Worm (Caenorhabditis elegans): ENCODE results near the gene T08A11.1.

T08A11.1 gene

ce11 chrIII:4227363-4227762 is 35.6 kb downstream of the T08A11.1 start:
- TF ChIP-seq hmg-11 (tag; optimal IDR thresholded peaks at IDR 0.05) (no peak), pqm-1 (tag; optimal IDR thresholded peaks at IDR 0.05) (peak; percentile 56), elt-2 (tag; optimal IDR thresholded peaks at IDR 0.05) (peak; percentile 75), nfya-1 (tag; optimal IDR thresholded peaks at IDR 0.05; ENCODE audit: insufficient read depth) (peak; percentile 30), elt-1 (tag; optimal IDR thresholded peaks at IDR 0.05) (no peak)

DNA sequence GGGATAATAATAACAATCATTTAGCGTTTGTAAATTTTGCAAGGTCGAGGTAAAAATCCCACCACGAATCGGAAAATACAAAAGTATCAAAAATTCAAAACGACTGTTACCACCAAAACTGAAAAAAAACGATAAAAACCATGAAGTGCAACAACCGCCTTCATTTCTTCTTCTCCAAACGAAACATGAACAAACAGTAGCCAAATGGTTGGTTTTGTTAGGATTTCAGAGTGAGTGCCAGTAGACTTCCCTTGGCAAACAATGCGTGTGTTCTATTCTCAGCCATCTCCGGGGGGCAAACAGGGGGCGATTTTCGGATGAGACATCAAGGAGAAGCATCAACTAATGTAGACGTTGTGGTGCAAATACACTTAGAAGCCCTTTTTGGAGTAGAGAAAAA is 38.2 kb downstream of the T08A11.1 start:
- no peak for TF ChIP-seq nhr-77 (tag; optimal IDR thresholded peaks at IDR 0.05)
- TF ChIP-seq hmg-11 (tag; optimal IDR thresholded peaks at IDR 0.05) = peak; percentile 5

ce11 chrIII:4223668-4224127 is 39.2 kb downstream of the T08A11.1 start:
- peak; percentile 92 for TF ChIP-seq hmg-11 (tag; optimal IDR thresholded peaks at IDR 0.05)
- no peak for TF ChIP-seq nhr-28 (tag; optimal IDR thresholded peaks at IDR 0.05)
- TF ChIP-seq skn-1 (tag; optimal IDR thresholded peaks at IDR 0.05) = peak; percentile 74
- no peak for TF ChIP-seq fkh-10 (GFP tag; optimal IDR thresholded peaks at IDR 0.05)
- TF ChIP-seq nhr-76 (tag; optimal IDR thresholded peaks at IDR 0.05) = no peak
- peak; percentile 49 for TF ChIP-seq unc-62 (GFP tag; optimal IDR thresholded peaks at IDR 0.05)
- TF ChIP-seq ZK546.5 (tag; optimal IDR thresholded peaks at IDR 0.05) = no peak
- TF ChIP-seq nhr-67 (tag; optimal IDR thresholded peaks at IDR 0.05) = no peak
- TF ChIP-seq ceh-9 (tag; optimal IDR thresholded peaks at IDR 0.05) = no peak
- peak; percentile 2 for TF ChIP-seq lsy-12 (tag; optimal IDR thresholded peaks at IDR 0.05)
- no peak for TF ChIP-seq ceh-16 (tag; optimal IDR thresholded peaks at IDR 0.05)
- peak; percentile 48 for TF ChIP-seq elt-1 (tag; optimal IDR thresholded peaks at IDR 0.05)
- peak; percentile 14 for TF ChIP-seq unc-39 (tag; optimal IDR thresholded peaks at IDR 0.05)
- peak; percentile 95 for TF ChIP-seq nfya-1 (tag; optimal IDR thresholded peaks at IDR 0.05; ENCODE audit: insufficient read depth)
- TF ChIP-seq mml-1 (tag; optimal IDR thresholded peaks at IDR 0.05) = no peak
- no peak for TF ChIP-seq elt-3 (tag; optimal IDR thresholded peaks at IDR 0.05)
- TF ChIP-seq jun-1 (tag; optimal IDR thresholded peaks at IDR 0.05) = peak; percentile 93
- TF ChIP-seq lin-39 (tag; optimal IDR thresholded peaks at IDR 0.05) = peak; percentile 95
- TF ChIP-seq tbx-2 (tag; optimal IDR thresholded peaks at IDR 0.05) = peak; percentile 71
- TF ChIP-seq lin-15B (tag; optimal IDR thresholded peaks at IDR 0.05) = peak; percentile 58
- no peak for TF ChIP-seq eor-1 (tag; optimal IDR thresholded peaks at IDR 0.05)
- TF ChIP-seq aly-2 (tag; optimal IDR thresholded peaks at IDR 0.05) = no peak
- peak; percentile 41 for TF ChIP-seq fkh-2 (tag; optimal IDR thresholded peaks at IDR 0.05)
- peak; percentile 51 for TF ChIP-seq nhr-43 (tag; optimal IDR thresholded peaks at IDR 0.05; ENCODE audit: poor library complexity, severe bottlenecking)
- peak; percentile 81 for TF ChIP-seq mdl-1 (tag; optimal IDR thresholded peaks at IDR 0.05)
- TF ChIP-seq nhr-77 (tag; optimal IDR thresholded peaks at IDR 0.05) = no peak
- TF ChIP-seq nhr-25 (tag; optimal IDR thresholded peaks at IDR 0.05) = peak; percentile 20
- peak; percentile 81 for TF ChIP-seq pha-4 (tag; optimal IDR thresholded peaks at IDR 0.05)
- no peak for TF ChIP-seq nhr-237 (tag; optimal IDR thresholded peaks at IDR 0.05)
- peak; percentile 28 for TF ChIP-seq ceh-82 (tag; optimal IDR thresholded peaks at IDR 0.05)
- TF ChIP-seq egl-27 (tag; optimal IDR thresholded peaks at IDR 0.05) = peak; percentile 76
- peak; percentile 27 for TF ChIP-seq ceh-28 (tag; optimal IDR thresholded peaks at IDR 0.05)
- TF ChIP-seq nhr-11 (tag; optimal IDR thresholded peaks at IDR 0.05) = peak; percentile 88
- TF ChIP-seq egl-5 (tag; optimal IDR thresholded peaks at IDR 0.05) = peak; percentile 95
- TF ChIP-seq ama-1 (optimal IDR thresholded peaks at IDR 0.05) = no peak
- no peak for TF ChIP-seq ztf-4 (tag; optimal IDR thresholded peaks at IDR 0.05)
- TF ChIP-seq elt-2 (tag; optimal IDR thresholded peaks at IDR 0.05) = peak; percentile 86
- TF ChIP-seq ztf-11 (tag; optimal IDR thresholded peaks at IDR 0.05) = no peak
- peak; percentile 38 for TF ChIP-seq sea-2 (GFP tag; optimal IDR thresholded peaks at IDR 0.05)
- TF ChIP-seq fos-1 (tag; optimal IDR thresholded peaks at IDR 0.05) = peak; percentile 45
- peak; percentile 56 for TF ChIP-seq zag-1 (tag; optimal IDR thresholded peaks at IDR 0.05)
- TF ChIP-seq nhr-23 (tag; optimal IDR thresholded peaks at IDR 0.05) = peak; percentile 26
- no peak for TF ChIP-seq nhr-12 (tag; optimal IDR thresholded peaks at IDR 0.05)
- TF ChIP-seq daf-12 (tag; optimal IDR thresholded peaks at IDR 0.05) = no peak
- TF ChIP-seq snpc-4 (tag; optimal IDR thresholded peaks at IDR 0.05) = peak; percentile 11
- peak; percentile 35 for TF ChIP-seq R02D3.7 (tag; optimal IDR thresholded peaks at IDR 0.05)
- TF ChIP-seq pqm-1 (tag; optimal IDR thresholded peaks at IDR 0.05) = peak; percentile 62

All from whole organism, L3 larva.